Worm (Caenorhabditis elegans): ENCODE results near the gene F45D3.1.

The F45D3.1 gene

DNA sequence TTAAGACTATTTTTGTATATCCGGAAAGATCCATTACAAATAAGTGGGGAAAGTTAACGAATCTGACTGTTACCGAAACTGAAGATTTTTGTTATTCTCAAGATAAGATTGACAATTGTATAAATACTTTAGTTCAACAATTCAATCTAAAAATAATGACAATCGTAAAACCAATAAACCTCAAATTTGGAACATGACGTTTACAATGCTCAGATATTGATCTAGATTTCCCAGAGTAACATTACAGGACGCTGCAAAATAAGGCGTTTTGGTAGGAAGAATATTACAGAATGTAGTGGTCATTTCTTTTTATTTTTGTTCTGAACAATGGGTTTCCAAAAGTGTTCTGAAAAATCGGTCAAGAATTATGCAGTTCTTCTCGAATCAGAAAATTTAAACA is at the start of gene F45D3.1:
Gene F45D3.1, plus strand, starts transcription at position 301 of the 400 bp plus-strand sequence.
- TF ChIP-seq nhr-6 (tag; optimal IDR thresholded peaks at IDR 0.05) (no peak), Y55F3AM.14 (GFP tag; optimal IDR thresholded peaks at IDR 0.05) (no peak), gmeb-1 (tag; optimal IDR thresholded peaks at IDR 0.05) (no peak), nhr-129 (tag; optimal IDR thresholded peaks at IDR 0.05) (no peak), nhr-10 (tag; optimal IDR thresholded peaks at IDR 0.05) (no peak)

DNA sequence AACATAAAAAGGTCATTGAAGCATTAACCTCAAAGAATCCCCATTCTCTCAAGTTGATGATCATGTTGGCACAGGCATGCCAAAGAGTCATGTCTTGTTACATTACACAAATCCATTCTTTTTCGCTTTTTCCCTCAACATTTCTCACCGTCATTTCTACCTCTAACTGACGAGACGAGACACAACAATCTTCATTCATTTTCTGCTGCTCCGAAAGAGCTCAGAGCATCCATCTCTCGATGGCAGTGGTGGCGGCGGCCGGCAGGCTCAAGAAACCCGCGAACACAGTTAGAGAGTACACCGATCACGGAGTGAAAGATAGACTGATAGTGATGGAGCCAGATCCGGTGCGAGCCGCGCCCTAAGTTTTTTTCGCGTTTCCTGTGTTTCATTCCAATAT is 49.7 kb upstream of the F45D3.1 start:
- TF ChIP-seq fos-1 (tag; optimal IDR thresholded peaks at IDR 0.05) = no peak
- no peak for TF ChIP-seq nhr-23 (tag; optimal IDR thresholded peaks at IDR 0.05)
- TF ChIP-seq C34F6.9 (tag; optimal IDR thresholded peaks at IDR 0.05) = peak; percentile 30
- no peak for TF ChIP-seq snpc-4 (tag; optimal IDR thresholded peaks at IDR 0.05)
- no peak for TF ChIP-seq unc-62 (GFP tag; optimal IDR thresholded peaks at IDR 0.05)
- no peak for TF ChIP-seq dmd-4 (tag; optimal IDR thresholded peaks at IDR 0.05)
- no peak for TF ChIP-seq ZK546.5 (tag; optimal IDR thresholded peaks at IDR 0.05)
- peak; percentile 51 for TF ChIP-seq nhr-129 (tag; optimal IDR thresholded peaks at IDR 0.05)
- peak; percentile 51 for TF ChIP-seq F13H6.1 (tag; optimal IDR thresholded peaks at IDR 0.05)
- TF ChIP-seq blmp-1 (tag; optimal IDR thresholded peaks at IDR 0.05; ENCODE audit: insufficient read depth) = no peak

DNA sequence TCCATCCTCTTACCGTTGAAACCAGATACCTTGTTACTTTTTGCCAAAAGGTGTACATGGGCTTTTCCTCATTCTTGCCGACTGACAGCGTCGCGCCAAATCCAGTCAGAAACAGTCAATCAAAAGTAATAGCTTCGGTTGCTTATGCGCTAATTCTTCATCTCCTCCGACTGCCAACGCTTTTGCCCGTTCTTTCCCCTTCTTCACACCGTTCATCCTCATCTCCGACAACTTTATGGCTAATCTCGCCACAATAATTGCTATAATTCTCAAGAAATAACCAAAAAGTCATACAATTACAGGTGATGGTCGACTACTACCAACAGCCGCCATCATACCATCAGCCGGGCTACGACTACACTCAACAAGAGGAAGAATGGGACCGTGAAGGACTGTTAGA is 48.7 kb upstream of the F45D3.1 start, which contains the start of gene atn-1:
Gene atn-1, plus strand, starts transcription at position 301 of the 400 bp plus-strand sequence.
- TF ChIP-seq aly-2 (tag; optimal IDR thresholded peaks at IDR 0.05) = no peak
- no peak for TF ChIP-seq zag-1 (tag; optimal IDR thresholded peaks at IDR 0.05)
- TF ChIP-seq ztf-1 (GFP tag; conservative IDR thresholded peaks at IDR 0.05) = no peak
- TF ChIP-seq ztf-4 (tag; optimal IDR thresholded peaks at IDR 0.05) = no peak
- no peak for TF ChIP-seq sem-4 (tag; optimal IDR thresholded peaks at IDR 0.05)
- no peak for TF ChIP-seq nhr-77 (tag; optimal IDR thresholded peaks at IDR 0.05)
- TF ChIP-seq dmd-4 (tag; optimal IDR thresholded peaks at IDR 0.05) = no peak
- TF ChIP-seq ama-1 (optimal IDR thresholded peaks at IDR 0.05) = no peak
- TF ChIP-seq ceh-16 (tag; optimal IDR thresholded peaks at IDR 0.05) = no peak
- no peak for TF ChIP-seq lin-39 (tag; optimal IDR thresholded peaks at IDR 0.05)
- TF ChIP-seq lin-13 (GFP tag; optimal IDR thresholded peaks at IDR 0.05) = no peak

DNA sequence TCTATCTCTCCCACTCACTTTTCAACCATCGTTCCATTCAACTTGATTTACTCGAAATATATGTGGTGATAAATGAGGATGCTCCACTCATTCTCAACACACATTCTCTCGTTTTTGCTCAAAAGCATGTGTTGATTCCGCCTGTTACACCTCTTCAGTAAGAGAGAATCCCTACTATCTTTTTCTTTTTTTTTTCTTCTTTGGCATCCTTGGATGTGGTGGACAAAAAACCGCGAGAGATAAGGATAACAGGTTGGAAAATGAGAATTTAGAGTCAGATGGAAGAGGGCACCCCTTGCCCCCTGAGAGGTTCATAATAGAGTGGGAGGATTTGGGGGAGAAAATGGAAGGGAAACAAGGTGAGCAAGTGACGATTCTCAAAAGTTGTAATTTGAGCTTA is 47.9 kb upstream of the F45D3.1 start:
- TF ChIP-seq nhr-129 (tag; optimal IDR thresholded peaks at IDR 0.05) = peak; percentile 47
- no peak for TF ChIP-seq mdl-1 (tag; optimal IDR thresholded peaks at IDR 0.05)
- TF ChIP-seq sma-9 (GFP tag; optimal IDR thresholded peaks at IDR 0.05) = peak; percentile 17
- TF ChIP-seq sma-9 (tag; optimal IDR thresholded peaks at IDR 0.05) = no peak
- TF ChIP-seq C34F6.9 (tag; optimal IDR thresholded peaks at IDR 0.05) = peak; percentile 61
- TF ChIP-seq lsy-2 (tag; optimal IDR thresholded peaks at IDR 0.05) = peak in 1 of 2 experiments; percentile 28
- TF ChIP-seq mab-5 (tag; optimal IDR thresholded peaks at IDR 0.05) = no peak
- TF ChIP-seq nhr-25 (tag; optimal IDR thresholded peaks at IDR 0.05) = no peak
- peak; percentile 59 for TF ChIP-seq F13H6.1 (tag; optimal IDR thresholded peaks at IDR 0.05)
- no peak for TF ChIP-seq ceh-16 (tag; optimal IDR thresholded peaks at IDR 0.05)

DNA sequence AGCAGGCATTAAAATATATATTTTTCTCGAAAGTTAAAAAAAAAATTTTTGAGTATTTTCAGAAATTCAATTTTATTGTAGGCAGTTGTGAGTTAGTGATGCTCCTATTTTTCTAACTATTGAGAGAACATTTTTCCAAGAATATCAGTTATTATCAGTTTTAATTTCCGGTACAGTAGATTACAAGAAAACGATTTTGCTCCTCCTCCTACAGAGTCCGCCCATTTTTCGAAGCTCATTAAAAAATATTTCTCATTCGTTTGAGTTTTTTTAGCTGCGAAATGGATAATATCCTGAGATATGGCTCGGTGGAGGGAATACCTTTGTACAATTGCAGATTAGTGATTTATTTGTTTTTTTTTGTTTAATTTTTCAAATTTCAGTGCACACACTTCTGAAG is 42.3 kb upstream of the F45D3.1 start, which contains the start of gene srt-39:
Gene srt-39, plus strand, starts transcription at position 301 of the 400 bp plus-strand sequence.
- TF ChIP-seq skn-1 (tag; optimal IDR thresholded peaks at IDR 0.05) (no peak), nhr-77 (tag; optimal IDR thresholded peaks at IDR 0.05) (no peak), sma-3 (GFP tag; optimal IDR thresholded peaks at IDR 0.05) (no peak)

DNA sequence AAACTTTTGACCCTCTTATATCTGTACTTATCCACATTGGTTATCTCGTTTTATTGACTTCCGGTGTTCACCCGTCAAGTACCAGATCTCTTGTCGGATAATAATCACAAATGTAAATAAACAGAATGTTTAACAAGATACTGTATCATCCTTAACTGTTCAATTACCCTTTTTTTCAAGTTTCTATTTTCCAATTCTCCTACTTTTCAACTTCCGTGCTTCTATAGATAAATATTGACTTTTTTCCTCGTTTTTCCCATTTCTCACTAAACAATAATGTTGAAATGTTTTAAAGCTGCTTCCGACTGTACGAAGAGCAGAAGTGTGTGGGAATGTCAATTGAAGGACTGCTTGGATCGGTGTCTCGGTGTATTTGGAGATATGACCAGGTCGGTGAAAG is 39.9 kb upstream of the F45D3.1 start, which contains the start of gene inx-11:
Gene inx-11, plus strand, starts transcription at position 301 of the 400 bp plus-strand sequence.
- TF ChIP-seq sem-4 (tag; optimal IDR thresholded peaks at IDR 0.05) (no peak), nhr-77 (tag; optimal IDR thresholded peaks at IDR 0.05) (no peak), F13H6.1 (tag; optimal IDR thresholded peaks at IDR 0.05) (peak; percentile 20)

DNA sequence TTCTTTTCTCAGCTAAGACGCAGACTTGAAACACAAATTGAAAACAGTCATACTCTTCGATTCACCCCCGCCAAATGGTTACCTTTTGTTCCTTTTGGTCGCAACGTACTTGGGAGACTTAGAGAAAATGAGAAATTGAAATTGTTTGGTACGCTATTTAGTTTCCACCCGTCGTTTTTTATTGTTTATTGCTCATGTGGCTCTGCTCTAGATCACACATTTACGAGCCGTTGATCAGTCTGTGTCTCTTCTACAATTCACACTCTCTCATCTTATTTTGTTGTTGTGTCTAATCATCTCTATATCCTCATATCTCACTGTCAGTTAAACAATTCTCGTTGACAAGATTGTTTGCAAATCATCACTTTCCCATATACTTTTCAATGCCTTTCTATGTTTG is 38.9 kb upstream of the F45D3.1 start:
- TF ChIP-seq sma-9 (GFP tag; optimal IDR thresholded peaks at IDR 0.05) (peak; percentile 19), sma-9 (tag; optimal IDR thresholded peaks at IDR 0.05) (no peak), nhr-129 (tag; optimal IDR thresholded peaks at IDR 0.05) (peak; percentile 44), ZK546.5 (tag; optimal IDR thresholded peaks at IDR 0.05) (no peak), lin-39 (tag; optimal IDR thresholded peaks at IDR 0.05) (no peak)

Data from whole organism, L2 larva.